Worm (Caenorhabditis elegans) whole organism, early embryonic: ENCODE results near the gene rrp-1.

ENCODE experiments used
- B0310.2 ChIP-seq: sonication (generic microtip); optimal IDR thresholded peaks from 2 replicates; lab custom pipeline; 2016; ENCODE audit warnings: mild to moderate bottlenecking, missing genetic modification characterization, missing compliant biosample characterization
- F13C5.2 ChIP-seq: sonication (generic microtip); optimal IDR thresholded peaks from 2 replicates; lab custom pipeline; 2017; ENCODE audit warnings: mild to moderate bottlenecking, missing genetic modification characterization, inconsistent platforms, missing compliant biosample characterization
- aly-1 ChIP-seq: sonication (generic microtip); optimal IDR thresholded peaks from 2 replicates; lab custom pipeline; 2016; ENCODE audit warnings: missing genetic modification characterization, missing compliant biosample characterization
- ama-1 ChIP-seq: fragments of 150-350 bp; optimal IDR thresholded peaks from 2 replicates; lab custom pipeline; 2014
- ceh-13 ChIP-seq: fragments of 200-800 bp; sonication (Bioruptor generic); optimal IDR thresholded peaks from 2 replicates; lab custom pipeline; 2018; ENCODE audit warnings: mild to moderate bottlenecking, missing genetic modification characterization, missing compliant biosample characterization
- ceh-36 ChIP-seq: sonication (generic microtip); optimal IDR thresholded peaks from 2 replicates; lab custom pipeline; 2016; ENCODE audit warnings: missing genetic modification characterization, inconsistent platforms, missing compliant biosample characterization
- ets-7 ChIP-seq: sonication (generic microtip); optimal IDR thresholded peaks from 2 replicates; lab custom pipeline; 2016; ENCODE audit warnings: missing genotype, missing genetic modification characterization, missing compliant biosample characterization
- flt-1 ChIP-seq: fragments of 200-800 bp; sonication (Bioruptor generic); IDR thresholded peaks from 2 replicates; pipeline ENCODE4 v1.3.6; 2022; ENCODE audit warnings: missing genetic modification characterization, missing compliant biosample characterization
- hmbx-1 ChIP-seq: sonication (generic microtip); optimal IDR thresholded peaks from 2 replicates; lab custom pipeline; 2016; ENCODE audit warnings: mild to moderate bottlenecking, missing genetic modification characterization, missing compliant biosample characterization
- hmg-4 ChIP-seq: fragments of 200-800 bp; sonication (Bioruptor generic); optimal IDR thresholded peaks from 2 replicates; lab custom pipeline; 2018; ENCODE audit warnings: mild to moderate bottlenecking, missing genetic modification characterization, missing compliant biosample characterization
- hnd-1 ChIP-seq: sonication (generic microtip); optimal IDR thresholded peaks from 2 replicates; lab custom pipeline; 2016; ENCODE audit warnings: missing genetic modification characterization, missing compliant biosample characterization
- pes-1 ChIP-seq: fragments of 200-800 bp; sonication (Bioruptor generic); IDR thresholded peaks from 2 replicates; pipeline ENCODE4 v1.3.6; 2022; ENCODE audit warnings: missing genetic modification reagents, missing genetic modification characterization, missing compliant biosample characterization
- scrt-1 ChIP-seq: fragments of 200-800 bp; sonication (Bioruptor generic); IDR thresholded peaks from 2 replicates; pipeline ENCODE4 v1.3.6; 2022; ENCODE audit warnings: missing genetic modification characterization, missing compliant biosample characterization
- sea-1 ChIP-seq: fragments of 200-800 bp; sonication (Bioruptor generic); conservative IDR thresholded peaks from 2 replicates; pipeline ENCODE4 v1.3.6; 2022; ENCODE audit warnings: missing genetic modification characterization, missing compliant biosample characterization
- tbx-11 ChIP-seq: fragments of 200-800 bp; sonication (Bioruptor generic); IDR thresholded peaks from 2 replicates; pipeline ENCODE4 v1.3.6; 2022; ENCODE audit warnings: missing genetic modification characterization, missing compliant biosample characterization
- tbx-37 ChIP-seq: fragments of 200-800 bp; sonication (Bioruptor generic); conservative IDR thresholded peaks from 2 replicates; pipeline ENCODE4 v1.3.6; 2022; ENCODE audit warnings: missing genetic modification reagents, missing genetic modification characterization, missing compliant biosample characterization
- tra-4 ChIP-seq: sonication (generic microtip); optimal IDR thresholded peaks from 2 replicates; lab custom pipeline; 2017; ENCODE audit warnings: missing genetic modification characterization, missing compliant biosample characterization

Gene rrp-1

ce11 chrIV:9989416-9989815 lies 7.3 kb upstream of the rrp-1 start:
- TF ChIP-seq pes-1 (GFP tag; lab: Robert Waterston, UW) (no peak), aly-1 (no peak), ama-1 (no peak), scrt-1 (GFP tag; lab: Robert Waterston, UW) (no peak), tbx-37 (GFP tag; lab: Robert Waterston, UW) (no peak), tbx-11 (no peak), hmg-4 (no peak), flt-1 (no peak), ets-7 (tag; lab: Kevin White, UChicago) (no peak), ceh-13 (GFP tag; lab: Kevin White, UChicago) (no peak)

DNA sequence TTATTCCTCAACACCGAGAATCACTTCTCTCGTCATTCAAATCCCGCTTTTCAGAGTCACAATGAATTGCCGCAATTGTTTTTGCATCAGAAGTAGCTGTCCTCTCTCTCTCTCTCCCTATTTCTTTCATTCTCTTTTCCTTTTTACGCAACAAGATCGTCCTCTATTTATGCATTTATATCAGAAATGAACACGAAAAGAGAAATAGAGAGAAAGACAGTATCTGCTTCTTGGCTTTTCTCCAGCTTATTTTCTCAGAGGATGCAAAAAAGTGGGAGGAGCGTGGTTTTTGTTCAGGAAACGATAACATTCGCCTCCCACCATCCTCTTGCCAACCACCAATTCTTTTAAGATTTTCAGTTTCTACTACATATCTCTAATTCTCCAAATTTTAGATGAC lies 819 bp upstream of the rrp-1 start, which contains the start of gene mam-2:
Gene mam-2, plus strand, starts transcription at position 301 of the 400 bp plus-strand sequence.
- no peak for TF ChIP-seq tbx-11
- no peak for TF ChIP-seq tra-4 (tag; lab: Kevin White, UChicago)
- TF ChIP-seq scrt-1 (GFP tag; lab: Robert Waterston, UW), result no peak
- TF ChIP-seq flt-1, result no peak
- no peak for TF ChIP-seq B0310.2 (tag; lab: Kevin White, UChicago)
- TF ChIP-seq ceh-13 (GFP tag; lab: Kevin White, UChicago), result no peak
- TF ChIP-seq F13C5.2 (tag; lab: Kevin White, UChicago), result no peak
- TF ChIP-seq hmbx-1 (tag; lab: Kevin White, UChicago), result no peak
- TF ChIP-seq ets-7 (tag; lab: Kevin White, UChicago), result no peak
- TF ChIP-seq tbx-37 (GFP tag; lab: Robert Waterston, UW), result no peak
- no peak for TF ChIP-seq hnd-1
- TF ChIP-seq pes-1 (GFP tag; lab: Robert Waterston, UW), result no peak
- no peak for TF ChIP-seq ceh-36 (tag; lab: Kevin White, UChicago)

ce11 chrIV:9977602-9978172 lies 4.4 kb downstream of the rrp-1 start, which contains the start of gene dhp-2:
Gene dhp-2 (plus strand): TSS chrIV:9978122.
- no peak for TF ChIP-seq hnd-1
- no peak for TF ChIP-seq aly-1
- TF ChIP-seq sea-1, result no peak
- no peak for TF ChIP-seq tra-4 (tag; lab: Kevin White, UChicago)
- TF ChIP-seq ets-7 (tag; lab: Kevin White, UChicago), result no peak
- no peak for TF ChIP-seq F13C5.2 (tag; lab: Kevin White, UChicago)

DNA sequence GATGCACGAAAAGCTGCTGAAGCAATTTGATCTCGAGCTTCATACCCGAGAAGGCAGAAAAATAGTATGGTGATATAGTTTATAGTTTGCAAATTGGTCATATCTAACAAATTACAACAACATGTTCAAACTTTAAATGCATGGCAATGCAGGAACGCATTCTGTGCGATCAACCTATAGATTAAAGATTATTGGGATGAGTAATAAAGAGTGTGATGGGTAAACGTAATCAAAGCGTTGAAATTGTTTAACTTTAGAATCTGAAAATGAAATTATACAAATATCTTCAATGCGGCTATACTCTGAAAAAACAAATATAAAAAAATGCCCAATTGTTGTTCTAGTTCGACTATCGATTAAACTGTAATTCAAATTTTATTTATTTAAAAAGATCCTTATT lies 5.8 kb downstream of the rrp-1 start, which contains the start of gene C47E12.14:
Gene C47E12.14, minus strand, starts transcription at position 101 of the 400 bp plus-strand sequence.
- TF ChIP-seq tbx-37 (GFP tag; lab: Robert Waterston, UW), result no peak

DNA sequence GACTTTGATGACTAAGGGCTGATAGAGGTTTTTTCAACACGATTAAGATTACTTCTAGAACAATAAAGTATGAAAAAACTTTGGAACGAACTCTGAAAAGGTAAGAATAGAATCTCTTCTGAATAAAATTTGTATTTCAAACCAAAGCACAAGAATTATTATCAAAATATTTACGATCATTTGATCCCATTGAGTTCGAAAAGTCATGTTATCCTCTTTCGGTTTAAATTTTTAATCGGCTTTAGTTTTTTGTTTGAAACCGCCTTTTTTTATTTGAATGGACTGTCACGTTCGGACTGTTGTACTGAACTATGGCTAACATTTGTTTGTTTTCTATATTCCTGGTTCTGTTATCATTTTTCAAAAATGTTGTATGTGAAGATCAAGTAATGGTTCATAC lies 7.7 kb downstream of the rrp-1 start, which contains the start of gene C47E12.9:
Gene C47E12.9, plus strand, starts transcription at position 301 of the 400 bp plus-strand sequence.
- TF ChIP-seq pes-1 (GFP tag; lab: Robert Waterston, UW) (no peak), ama-1 (no peak), tbx-11 (no peak), aly-1 (no peak), ceh-13 (GFP tag; lab: Kevin White, UChicago) (no peak), flt-1 (no peak), hmg-4 (no peak), scrt-1 (GFP tag; lab: Robert Waterston, UW) (no peak), hnd-1 (no peak), tbx-37 (GFP tag; lab: Robert Waterston, UW) (no peak), B0310.2 (tag; lab: Kevin White, UChicago) (no peak), sea-1 (no peak), ets-7 (tag; lab: Kevin White, UChicago) (no peak), ceh-36 (tag; lab: Kevin White, UChicago) (no peak), hmbx-1 (tag; lab: Kevin White, UChicago) (no peak), F13C5.2 (tag; lab: Kevin White, UChicago) (no peak), tra-4 (tag; lab: Kevin White, UChicago) (no peak)

DNA sequence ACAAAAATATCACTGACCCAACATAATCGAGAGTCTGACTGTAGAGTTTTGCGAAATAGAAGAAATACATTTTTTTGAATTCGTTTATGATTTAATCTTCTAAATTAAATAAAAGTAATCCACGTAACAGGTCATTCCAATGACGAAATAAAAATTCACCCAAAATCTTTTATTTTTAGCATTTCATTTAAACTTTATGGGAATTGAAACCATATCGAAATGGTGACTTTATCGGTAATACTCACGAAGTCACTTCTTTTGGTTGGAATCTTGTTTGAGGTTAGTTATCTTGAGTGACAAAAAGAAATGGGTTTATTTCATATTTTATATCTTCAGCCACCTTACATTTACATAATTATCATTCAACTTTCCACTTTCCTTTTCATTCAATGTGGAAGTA lies 9.4 kb downstream of the rrp-1 start, which contains the start of the genes C47E12.12 and C47E12.10:
Gene C47E12.12, minus strand, starts transcription at position 101 of the 400 bp plus-strand sequence.
Gene C47E12.10, plus strand, starts transcription at position 172 of the 400 bp plus-strand sequence.
- TF ChIP-seq hmg-4 (no peak), scrt-1 (GFP tag; lab: Robert Waterston, UW) (no peak), ceh-36 (tag; lab: Kevin White, UChicago) (no peak), ceh-13 (GFP tag; lab: Kevin White, UChicago) (no peak), pes-1 (GFP tag; lab: Robert Waterston, UW) (no peak), tra-4 (tag; lab: Kevin White, UChicago) (no peak), tbx-37 (GFP tag; lab: Robert Waterston, UW) (no peak), sea-1 (no peak)

DNA sequence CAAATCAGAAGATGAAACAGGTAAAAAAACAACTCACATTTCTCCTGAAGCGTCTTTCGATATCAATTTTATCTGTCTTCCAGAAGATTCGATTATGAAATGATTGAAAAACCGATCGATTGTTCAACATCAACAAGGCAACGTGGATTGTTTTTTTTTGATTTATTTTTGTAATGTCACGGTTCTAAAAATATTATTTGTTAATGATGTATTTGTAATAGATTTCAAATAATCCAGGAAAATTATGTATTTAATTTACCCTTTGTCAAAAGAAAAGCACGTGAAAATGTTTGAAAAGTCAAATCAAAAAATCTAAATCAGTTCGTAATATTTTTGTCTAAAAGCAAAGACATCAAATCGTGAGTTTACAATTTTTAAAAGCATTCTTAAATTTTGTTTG lies 13.0 kb downstream of the rrp-1 start, which contains the start of the genes kin-5 and C47E12.11:
Gene kin-5, minus strand, starts transcription at position 101 of the 400 bp plus-strand sequence.
Gene C47E12.11, plus strand, starts transcription at position 320 of the 400 bp plus-strand sequence.
- TF ChIP-seq tra-4 (tag; lab: Kevin White, UChicago), result no peak
- no peak for TF ChIP-seq ets-7 (tag; lab: Kevin White, UChicago)
- TF ChIP-seq tbx-11, result no peak
- no peak for TF ChIP-seq F13C5.2 (tag; lab: Kevin White, UChicago)
- TF ChIP-seq scrt-1 (GFP tag; lab: Robert Waterston, UW), result no peak
- TF ChIP-seq ceh-36 (tag; lab: Kevin White, UChicago), result no peak
- no peak for TF ChIP-seq ama-1
- TF ChIP-seq pes-1 (GFP tag; lab: Robert Waterston, UW), result no peak

DNA sequence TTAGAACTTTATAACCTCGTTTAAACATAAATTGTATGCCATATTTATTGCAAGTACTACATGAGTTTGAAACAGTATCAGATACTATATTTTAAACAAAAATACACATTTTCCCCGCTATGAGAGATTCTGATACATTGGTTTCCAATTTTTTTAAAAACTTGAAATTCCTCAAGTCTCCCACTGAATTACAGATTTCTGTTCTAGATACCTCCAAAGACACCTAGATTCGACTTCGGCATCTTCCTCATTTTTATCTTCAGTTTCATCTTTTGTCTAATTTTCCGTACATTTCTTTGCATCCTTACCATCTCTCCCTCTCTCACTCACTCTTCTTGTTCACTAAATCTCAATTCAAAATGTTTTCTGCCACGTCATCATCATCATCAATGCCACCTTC lies 18.1 kb downstream of the rrp-1 start, which contains the start of gene T13H10.2:
Gene T13H10.2, plus strand, starts transcription at position 301 of the 400 bp plus-strand sequence.
- TF ChIP-seq sea-1 (no peak), ama-1 (no peak), ets-7 (tag; lab: Kevin White, UChicago) (no peak), flt-1 (no peak), tbx-11 (no peak), hnd-1 (no peak), hmbx-1 (tag; lab: Kevin White, UChicago) (no peak), tra-4 (tag; lab: Kevin White, UChicago) (no peak)
